Worm (Caenorhabditis elegans) whole organism, early embryonic: ENCODE measurements around the gene R04B5.11.

Source experiments
- B0310.2 ChIP-seq: sonication (generic microtip); optimal IDR thresholded peaks from 2 replicates; lab custom pipeline; 2016; ENCODE audit warnings: mild to moderate bottlenecking, missing genetic modification characterization, missing compliant biosample characterization
- F13C5.2 ChIP-seq: sonication (generic microtip); optimal IDR thresholded peaks from 2 replicates; lab custom pipeline; 2017; ENCODE audit warnings: mild to moderate bottlenecking, missing genetic modification characterization, inconsistent platforms, missing compliant biosample characterization
- aly-1 ChIP-seq: sonication (generic microtip); optimal IDR thresholded peaks from 2 replicates; lab custom pipeline; 2016; ENCODE audit warnings: missing genetic modification characterization, missing compliant biosample characterization
- ama-1 ChIP-seq: fragments of 150-350 bp; optimal IDR thresholded peaks from 2 replicates; lab custom pipeline; 2014
- ceh-13 ChIP-seq: fragments of 200-800 bp; sonication (Bioruptor generic); optimal IDR thresholded peaks from 2 replicates; lab custom pipeline; 2018; ENCODE audit warnings: mild to moderate bottlenecking, missing genetic modification characterization, missing compliant biosample characterization
- ceh-36 ChIP-seq: sonication (generic microtip); optimal IDR thresholded peaks from 2 replicates; lab custom pipeline; 2016; ENCODE audit warnings: missing genetic modification characterization, inconsistent platforms, missing compliant biosample characterization
- ets-7 ChIP-seq: sonication (generic microtip); optimal IDR thresholded peaks from 2 replicates; lab custom pipeline; 2016; ENCODE audit warnings: missing genotype, missing genetic modification characterization, missing compliant biosample characterization
- flt-1 ChIP-seq: fragments of 200-800 bp; sonication (Bioruptor generic); IDR thresholded peaks from 2 replicates; pipeline ENCODE4 v1.3.6; 2022; ENCODE audit warnings: missing genetic modification characterization, missing compliant biosample characterization
- hmbx-1 ChIP-seq: sonication (generic microtip); optimal IDR thresholded peaks from 2 replicates; lab custom pipeline; 2016; ENCODE audit warnings: mild to moderate bottlenecking, missing genetic modification characterization, missing compliant biosample characterization
- hmg-4 ChIP-seq: fragments of 200-800 bp; sonication (Bioruptor generic); optimal IDR thresholded peaks from 2 replicates; lab custom pipeline; 2018; ENCODE audit warnings: mild to moderate bottlenecking, missing genetic modification characterization, missing compliant biosample characterization
- hnd-1 ChIP-seq: sonication (generic microtip); optimal IDR thresholded peaks from 2 replicates; lab custom pipeline; 2016; ENCODE audit warnings: missing genetic modification characterization, missing compliant biosample characterization
- pes-1 ChIP-seq: fragments of 200-800 bp; sonication (Bioruptor generic); IDR thresholded peaks from 2 replicates; pipeline ENCODE4 v1.3.6; 2022; ENCODE audit warnings: missing genetic modification reagents, missing genetic modification characterization, missing compliant biosample characterization
- scrt-1 ChIP-seq: fragments of 200-800 bp; sonication (Bioruptor generic); IDR thresholded peaks from 2 replicates; pipeline ENCODE4 v1.3.6; 2022; ENCODE audit warnings: missing genetic modification characterization, missing compliant biosample characterization
- sea-1 ChIP-seq: fragments of 200-800 bp; sonication (Bioruptor generic); conservative IDR thresholded peaks from 2 replicates; pipeline ENCODE4 v1.3.6; 2022; ENCODE audit warnings: missing genetic modification characterization, missing compliant biosample characterization
- tbx-11 ChIP-seq: fragments of 200-800 bp; sonication (Bioruptor generic); IDR thresholded peaks from 2 replicates; pipeline ENCODE4 v1.3.6; 2022; ENCODE audit warnings: missing genetic modification characterization, missing compliant biosample characterization
- tbx-37 ChIP-seq: fragments of 200-800 bp; sonication (Bioruptor generic); conservative IDR thresholded peaks from 2 replicates; pipeline ENCODE4 v1.3.6; 2022; ENCODE audit warnings: missing genetic modification reagents, missing genetic modification characterization, missing compliant biosample characterization
- tra-4 ChIP-seq: sonication (generic microtip); optimal IDR thresholded peaks from 2 replicates; lab custom pipeline; 2017; ENCODE audit warnings: missing genetic modification characterization, missing compliant biosample characterization

R04B5.11 gene

DNA sequence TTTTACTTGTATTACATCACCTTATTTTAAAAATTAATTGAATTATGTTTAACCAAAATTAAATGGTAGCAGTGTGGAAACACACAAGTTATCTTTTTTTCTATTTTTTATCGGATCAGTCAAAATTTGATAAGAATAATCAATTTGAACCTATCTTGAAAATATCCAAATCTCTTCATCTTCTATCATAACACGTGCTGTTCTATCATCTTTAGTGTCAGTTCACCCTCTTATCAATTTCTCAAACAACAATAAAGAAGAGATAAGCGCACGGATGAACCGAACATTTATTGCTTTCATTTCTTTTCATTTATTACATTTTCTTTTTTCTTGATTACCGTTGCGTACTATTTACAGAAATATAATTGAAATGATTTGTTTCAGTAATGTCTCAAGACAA lies 3.9 kb downstream of the R04B5.11 start, which contains the start of gene R04B5.5:
Gene R04B5.5, plus strand, starts transcription at position 378 of the 400 bp plus-strand sequence.
- no peak for TF ChIP-seq pes-1 (GFP tag; lab: Robert Waterston, UW)
- no peak for TF ChIP-seq scrt-1 (GFP tag; lab: Robert Waterston, UW)
- no peak for TF ChIP-seq sea-1
- TF ChIP-seq tra-4 (tag; lab: Kevin White, UChicago): no peak
- no peak for TF ChIP-seq ama-1 (lab: Kevin White, UChicago)
- TF ChIP-seq F13C5.2 (tag; lab: Kevin White, UChicago): no peak
- no peak for TF ChIP-seq ceh-13 (GFP tag; lab: Kevin White, UChicago)
- no peak for TF ChIP-seq hmg-4
- TF ChIP-seq aly-1 (tag; lab: Kevin White, UChicago): no peak
- no peak for TF ChIP-seq hnd-1 (tag; lab: Kevin White, UChicago)
- TF ChIP-seq tbx-11 (GFP tag; lab: Robert Waterston, UW): no peak
- TF ChIP-seq flt-1 (GFP tag; lab: Robert Waterston, UW): no peak
- TF ChIP-seq ets-7 (tag; lab: Kevin White, UChicago): no peak
- TF ChIP-seq ceh-36 (tag; lab: Kevin White, UChicago): no peak

DNA sequence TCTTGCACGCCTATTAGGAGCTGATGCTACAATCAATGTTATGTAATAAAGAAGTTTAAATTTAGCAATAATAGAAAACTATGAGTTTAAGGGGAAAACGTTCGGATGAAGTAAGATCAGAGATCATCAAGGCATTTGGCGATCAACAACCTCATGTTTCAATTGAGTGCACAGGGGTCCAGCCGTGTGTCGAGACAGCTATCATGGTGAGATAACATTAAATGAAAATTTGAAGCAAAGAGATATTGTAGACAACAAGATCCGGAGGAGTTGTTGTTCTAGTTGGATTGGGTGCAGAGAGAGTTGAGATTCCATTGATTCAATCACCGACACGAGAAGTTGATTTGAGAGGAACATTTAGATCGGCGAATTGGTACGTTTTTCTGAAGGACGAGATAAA lies 4.9 kb downstream of the R04B5.11 start:
- TF ChIP-seq aly-1 (tag; lab: Kevin White, UChicago) (no peak), hmbx-1 (tag; lab: Kevin White, UChicago) (no peak), pes-1 (GFP tag; lab: Robert Waterston, UW) (no peak), F13C5.2 (tag; lab: Kevin White, UChicago) (no peak), ceh-13 (GFP tag; lab: Kevin White, UChicago) (no peak), flt-1 (GFP tag; lab: Robert Waterston, UW) (no peak), ets-7 (tag; lab: Kevin White, UChicago) (no peak), sea-1 (no peak), hnd-1 (tag; lab: Kevin White, UChicago) (no peak), tbx-37 (GFP tag; lab: Robert Waterston, UW) (no peak), scrt-1 (GFP tag; lab: Robert Waterston, UW) (no peak), B0310.2 (no peak), ama-1 (lab: Kevin White, UChicago) (no peak), ceh-36 (tag; lab: Kevin White, UChicago) (no peak), tra-4 (tag; lab: Kevin White, UChicago) (no peak), hmg-4 (no peak)

DNA sequence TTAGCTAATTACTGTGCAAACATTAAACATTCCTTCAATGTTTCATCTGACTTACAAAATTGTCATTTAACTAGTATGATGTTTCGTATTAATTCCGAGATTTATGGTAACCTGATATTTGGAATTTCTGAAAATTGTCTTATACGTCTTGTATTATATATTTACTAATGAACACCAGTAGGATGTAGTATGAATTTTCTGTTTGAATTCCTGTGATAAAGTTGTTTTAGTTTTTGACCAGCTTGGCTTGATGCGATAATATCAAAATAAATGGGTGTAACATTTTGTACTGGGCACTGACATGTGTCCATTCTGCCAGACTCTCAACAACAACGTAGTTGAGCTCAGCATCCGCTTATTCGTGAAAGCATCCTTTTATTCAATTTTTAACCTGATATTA lies 6.2 kb downstream of the R04B5.11 start, which contains the start of gene R04B5.6:
Gene R04B5.6, plus strand, starts transcription at position 301 of the 400 bp plus-strand sequence.
- no peak for TF ChIP-seq hmg-4
- no peak for TF ChIP-seq pes-1 (GFP tag; lab: Robert Waterston, UW)
- no peak for TF ChIP-seq hmbx-1 (tag; lab: Kevin White, UChicago)
- no peak for TF ChIP-seq ama-1 (lab: Kevin White, UChicago)
- no peak for TF ChIP-seq hnd-1 (tag; lab: Kevin White, UChicago)
- TF ChIP-seq sea-1: no peak
- no peak for TF ChIP-seq ets-7 (tag; lab: Kevin White, UChicago)
- no peak for TF ChIP-seq scrt-1 (GFP tag; lab: Robert Waterston, UW)
- no peak for TF ChIP-seq aly-1 (tag; lab: Kevin White, UChicago)

DNA sequence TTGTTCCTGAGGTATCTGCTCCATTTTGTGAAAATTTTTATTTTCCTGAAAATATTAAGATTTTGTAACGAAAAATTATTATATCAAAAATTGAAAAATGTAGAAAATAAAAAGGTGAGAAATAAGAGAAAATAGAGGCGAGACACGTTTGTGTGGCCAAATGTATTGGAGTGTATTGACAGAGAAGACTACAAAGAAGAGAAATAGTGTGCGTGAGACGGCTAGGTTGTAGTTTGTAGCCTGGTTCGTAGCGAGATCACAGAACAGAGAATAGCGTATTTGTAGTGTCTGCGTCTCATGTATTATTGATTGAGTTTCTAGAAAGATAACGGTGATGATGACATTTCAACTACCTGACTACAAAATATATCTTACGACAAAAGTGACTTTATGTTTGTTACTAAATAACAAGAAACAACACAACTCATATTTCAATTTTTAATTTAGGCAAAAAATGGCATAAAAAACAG lies 7.0 kb downstream of the R04B5.11 start, which contains the start of gene nhr-12:
Gene nhr-12, minus strand, starts transcription at position 51 of the 470 bp plus-strand sequence.
- TF ChIP-seq F13C5.2 (tag; lab: Kevin White, UChicago): no peak
- TF ChIP-seq tra-4 (tag; lab: Kevin White, UChicago): no peak

DNA sequence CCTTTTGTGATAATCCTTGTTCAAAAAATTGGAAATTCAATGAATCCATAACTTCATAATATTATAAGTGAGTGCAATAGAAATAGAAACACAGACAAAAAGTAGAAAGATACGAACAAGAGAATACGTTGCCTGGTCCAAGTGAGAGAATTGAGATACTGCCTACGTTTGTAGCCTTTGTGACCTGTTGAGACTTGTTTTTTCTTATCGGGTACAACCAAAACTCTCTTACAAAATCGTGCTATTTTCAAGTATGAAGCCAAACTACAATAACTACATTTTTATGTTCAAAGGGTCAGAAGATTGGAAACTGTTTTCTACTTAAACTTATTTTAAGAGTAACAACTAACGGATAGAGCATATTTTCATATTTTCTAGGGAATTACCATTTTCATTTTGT lies 9.4 kb downstream of the R04B5.11 start, which contains the start of gene nhr-205:
Gene nhr-205, minus strand, starts transcription at position 141 of the 400 bp plus-strand sequence.
- TF ChIP-seq hnd-1 (tag; lab: Kevin White, UChicago) (no peak), hmg-4 (no peak), ama-1 (lab: Kevin White, UChicago) (no peak), sea-1 (no peak), tbx-37 (GFP tag; lab: Robert Waterston, UW) (no peak), tbx-11 (GFP tag; lab: Robert Waterston, UW) (no peak), hmbx-1 (tag; lab: Kevin White, UChicago) (no peak)

DNA sequence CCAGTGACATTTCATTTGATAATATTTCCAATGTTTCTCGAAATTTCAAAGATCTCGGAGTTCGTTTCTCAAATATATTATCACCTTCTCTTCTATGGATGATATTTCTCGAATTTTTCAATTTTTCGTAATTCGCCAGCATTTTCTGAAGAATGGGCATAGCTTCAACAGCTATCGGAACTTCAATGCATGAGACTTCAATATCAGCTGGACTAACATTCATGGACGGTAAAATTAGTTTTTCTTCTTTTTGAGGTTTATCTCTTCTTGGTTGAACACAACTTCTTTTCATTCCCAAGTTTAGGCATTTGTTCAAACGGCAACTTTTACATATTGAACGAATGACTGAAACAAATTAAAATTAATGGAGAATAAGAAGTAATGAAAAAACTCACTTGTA lies 10.1 kb downstream of the R04B5.11 start:
- TF ChIP-seq aly-1 (tag; lab: Kevin White, UChicago) (no peak), F13C5.2 (tag; lab: Kevin White, UChicago) (no peak), ceh-13 (GFP tag; lab: Kevin White, UChicago) (no peak), hmbx-1 (tag; lab: Kevin White, UChicago) (no peak), tra-4 (tag; lab: Kevin White, UChicago) (no peak)

DNA sequence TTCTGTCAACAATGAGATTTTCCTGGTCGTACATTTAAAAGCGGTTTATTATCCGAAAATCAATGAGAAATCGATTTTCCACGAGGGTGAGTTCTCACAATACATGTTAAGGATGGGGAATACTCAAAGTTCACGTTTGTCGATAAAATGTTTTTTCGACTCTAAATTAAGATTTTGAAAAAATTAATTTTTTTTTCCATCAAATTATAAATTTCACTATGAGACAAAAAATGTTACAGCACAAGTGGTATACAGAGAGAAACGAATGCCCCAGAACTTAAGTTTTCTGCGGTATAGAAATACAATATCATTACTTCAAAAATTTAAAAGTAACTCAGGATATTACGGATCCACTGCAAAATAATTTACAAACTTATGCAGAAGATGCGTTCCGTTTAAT lies 12.8 kb downstream of the R04B5.11 start, which contains the start of gene R04B5.1:
Gene R04B5.1, minus strand, starts transcription at position 101 of the 400 bp plus-strand sequence.
- no peak for TF ChIP-seq tra-4 (tag; lab: Kevin White, UChicago)
- no peak for TF ChIP-seq B0310.2
- no peak for TF ChIP-seq ets-7 (tag; lab: Kevin White, UChicago)
- no peak for TF ChIP-seq tbx-37 (GFP tag; lab: Robert Waterston, UW)
- TF ChIP-seq tbx-11 (GFP tag; lab: Robert Waterston, UW): no peak
- TF ChIP-seq hnd-1 (tag; lab: Kevin White, UChicago): no peak
- no peak for TF ChIP-seq aly-1 (tag; lab: Kevin White, UChicago)
- no peak for TF ChIP-seq ceh-13 (GFP tag; lab: Kevin White, UChicago)
- no peak for TF ChIP-seq flt-1 (GFP tag; lab: Robert Waterston, UW)
- TF ChIP-seq scrt-1 (GFP tag; lab: Robert Waterston, UW): no peak
- TF ChIP-seq hmbx-1 (tag; lab: Kevin White, UChicago): no peak
- TF ChIP-seq pes-1 (GFP tag; lab: Robert Waterston, UW): no peak
- no peak for TF ChIP-seq ama-1 (lab: Kevin White, UChicago)
- TF ChIP-seq hmg-4: no peak
- no peak for TF ChIP-seq F13C5.2 (tag; lab: Kevin White, UChicago)
- TF ChIP-seq ceh-36 (tag; lab: Kevin White, UChicago): no peak
